Worm (Caenorhabditis elegans) whole organism, early embryonic: ENCODE results near the gene Y4C6A.3.
"Not testable (repeated sequence)": the region's sequence is repeated elsewhere in the genome, so short reads cannot be mapped to it uniquely, and the experiment has no call there.

Experiments
- B0310.2 ChIP-seq: sonication (generic microtip); optimal IDR thresholded peaks from 2 replicates; lab custom pipeline; 2016; ENCODE audit warnings: mild to moderate bottlenecking, missing genetic modification characterization, missing compliant biosample characterization
- F13C5.2 ChIP-seq: sonication (generic microtip); optimal IDR thresholded peaks from 2 replicates; lab custom pipeline; 2017; ENCODE audit warnings: mild to moderate bottlenecking, missing genetic modification characterization, inconsistent platforms, missing compliant biosample characterization
- aly-1 ChIP-seq: sonication (generic microtip); optimal IDR thresholded peaks from 2 replicates; lab custom pipeline; 2016; ENCODE audit warnings: missing genetic modification characterization, missing compliant biosample characterization
- ama-1 ChIP-seq: fragments of 150-350 bp; optimal IDR thresholded peaks from 2 replicates; lab custom pipeline; 2014
- ceh-13 ChIP-seq: fragments of 200-800 bp; sonication (Bioruptor generic); optimal IDR thresholded peaks from 2 replicates; lab custom pipeline; 2018; ENCODE audit warnings: mild to moderate bottlenecking, missing genetic modification characterization, missing compliant biosample characterization
- ceh-36 ChIP-seq: sonication (generic microtip); optimal IDR thresholded peaks from 2 replicates; lab custom pipeline; 2016; ENCODE audit warnings: missing genetic modification characterization, inconsistent platforms, missing compliant biosample characterization
- ets-7 ChIP-seq: sonication (generic microtip); optimal IDR thresholded peaks from 2 replicates; lab custom pipeline; 2016; ENCODE audit warnings: missing genotype, missing genetic modification characterization, missing compliant biosample characterization
- flt-1 ChIP-seq: fragments of 200-800 bp; sonication (Bioruptor generic); IDR thresholded peaks from 2 replicates; pipeline ENCODE4 v1.3.6; 2022; ENCODE audit warnings: missing genetic modification characterization, missing compliant biosample characterization
- hmbx-1 ChIP-seq: sonication (generic microtip); optimal IDR thresholded peaks from 2 replicates; lab custom pipeline; 2016; ENCODE audit warnings: mild to moderate bottlenecking, missing genetic modification characterization, missing compliant biosample characterization
- hmg-4 ChIP-seq: fragments of 200-800 bp; sonication (Bioruptor generic); optimal IDR thresholded peaks from 2 replicates; lab custom pipeline; 2018; ENCODE audit warnings: mild to moderate bottlenecking, missing genetic modification characterization, missing compliant biosample characterization
- hnd-1 ChIP-seq: sonication (generic microtip); optimal IDR thresholded peaks from 2 replicates; lab custom pipeline; 2016; ENCODE audit warnings: missing genetic modification characterization, missing compliant biosample characterization
- pes-1 ChIP-seq: fragments of 200-800 bp; sonication (Bioruptor generic); IDR thresholded peaks from 2 replicates; pipeline ENCODE4 v1.3.6; 2022; ENCODE audit warnings: missing genetic modification reagents, missing genetic modification characterization, missing compliant biosample characterization
- scrt-1 ChIP-seq: fragments of 200-800 bp; sonication (Bioruptor generic); IDR thresholded peaks from 2 replicates; pipeline ENCODE4 v1.3.6; 2022; ENCODE audit warnings: missing genetic modification characterization, missing compliant biosample characterization
- sea-1 ChIP-seq: fragments of 200-800 bp; sonication (Bioruptor generic); conservative IDR thresholded peaks from 2 replicates; pipeline ENCODE4 v1.3.6; 2022; ENCODE audit warnings: missing genetic modification characterization, missing compliant biosample characterization
- tbx-11 ChIP-seq: fragments of 200-800 bp; sonication (Bioruptor generic); IDR thresholded peaks from 2 replicates; pipeline ENCODE4 v1.3.6; 2022; ENCODE audit warnings: missing genetic modification characterization, missing compliant biosample characterization
- tbx-37 ChIP-seq: fragments of 200-800 bp; sonication (Bioruptor generic); conservative IDR thresholded peaks from 2 replicates; pipeline ENCODE4 v1.3.6; 2022; ENCODE audit warnings: missing genetic modification reagents, missing genetic modification characterization, missing compliant biosample characterization
- tra-4 ChIP-seq: sonication (generic microtip); optimal IDR thresholded peaks from 2 replicates; lab custom pipeline; 2017; ENCODE audit warnings: missing genetic modification characterization, missing compliant biosample characterization

Gene Y4C6A.3

ce11 chrIV:5455999-5456398 lies at the start of gene Y4C6A.3:
Gene Y4C6A.3, minus strand, starts transcription at chrIV:5456099.
- TF ChIP-seq B0310.2; hmbx-1; scrt-1 (GFP tag; lab: Robert Waterston, UW): not testable (repeated sequence)

ce11 chrIV:5502610-5503009 lies 46.7 kb upstream of the Y4C6A.3 start:
- no peak for TF ChIP-seq tbx-11
- no peak for TF ChIP-seq B0310.2
- no peak for TF ChIP-seq hmg-4 (GFP tag; lab: Kevin White, UChicago)
- no peak for TF ChIP-seq ceh-36 (tag; lab: Kevin White, UChicago)
- TF ChIP-seq tra-4 (tag; lab: Kevin White, UChicago): no peak
- TF ChIP-seq scrt-1 (GFP tag; lab: Robert Waterston, UW): no peak
- no peak for TF ChIP-seq pes-1 (GFP tag; lab: Robert Waterston, UW)
- TF ChIP-seq ceh-13: no peak
- no peak for TF ChIP-seq flt-1

ce11 chrIV:5501414-5501813 lies 45.5 kb upstream of the Y4C6A.3 start:
- TF ChIP-seq F13C5.2 (no peak), hnd-1 (no peak), flt-1 (no peak), ets-7 (tag; lab: Kevin White, UChicago) (no peak), hmbx-1 (no peak), ama-1 (lab: Kevin White, UChicago) (no peak), aly-1 (tag; lab: Kevin White, UChicago) (no peak), hmg-4 (GFP tag; lab: Kevin White, UChicago) (no peak), tbx-37 (no peak), sea-1 (no peak), pes-1 (GFP tag; lab: Robert Waterston, UW) (no peak)

ce11 chrIV:5494099-5494498 lies 38.2 kb upstream of the Y4C6A.3 start:
- TF ChIP-seq sea-1: no peak

- TF ChIP-seq F13C5.2: no peak
- no peak for TF ChIP-seq tbx-37
- no peak for TF ChIP-seq hmbx-1
- TF ChIP-seq sea-1: no peak
- TF ChIP-seq aly-1 (tag; lab: Kevin White, UChicago): no peak
- TF ChIP-seq ceh-36 (tag; lab: Kevin White, UChicago): no peak
- no peak for TF ChIP-seq hnd-1
- no peak for TF ChIP-seq flt-1
- TF ChIP-seq tra-4 (tag; lab: Kevin White, UChicago): no peak
- TF ChIP-seq tbx-11: no peak
- TF ChIP-seq ceh-13: no peak
- no peak for TF ChIP-seq ama-1 (lab: Kevin White, UChicago)
- no peak for TF ChIP-seq pes-1 (GFP tag; lab: Robert Waterston, UW)
- TF ChIP-seq scrt-1 (GFP tag; lab: Robert Waterston, UW): no peak
- TF ChIP-seq ets-7 (tag; lab: Kevin White, UChicago): no peak
Observed at ce11 chrIV:5493692-5494091, 37.8 kb upstream of the Y4C6A.3 start, which contains the start of gene B0273.1. Gene B0273.1, plus strand, starts transcription at chrIV:5493992.

ce11 chrIV:5493135-5493534 lies 37.2 kb upstream of the Y4C6A.3 start:
- no peak for TF ChIP-seq ceh-36 (tag; lab: Kevin White, UChicago)

ce11 chrIV:5492196-5492595 lies 36.3 kb upstream of the Y4C6A.3 start:
- no peak for TF ChIP-seq B0310.2
- no peak for TF ChIP-seq tra-4 (tag; lab: Kevin White, UChicago)
- no peak for TF ChIP-seq hnd-1

- not testable (repeated sequence) for TF ChIP-seq tra-4, aly-1, ets-7 (tag; lab: Kevin White, UChicago)
Observed at ce11 chrIV:5491054-5491453, 35.2 kb upstream of the Y4C6A.3 start, which contains the start of gene B0273.115. Gene B0273.115, minus strand, starts transcription at chrIV:5491154.

- not testable (repeated sequence) for TF ChIP-seq ceh-36 (tag; lab: Kevin White, UChicago); scrt-1 (GFP tag; lab: Robert Waterston, UW); pes-1 (GFP tag; lab: Robert Waterston, UW)
Observed at ce11 chrIV:5486208-5486731, 30.4 kb upstream of the Y4C6A.3 start, which contains the start of the genes snpc-3.1 and puf-7. Gene snpc-3.1, minus strand, starts transcription at chrIV:5486258. Gene puf-7, plus strand, starts transcription at chrIV:5486713.

ce11 chrIV:5482723-5483122 lies 26.8 kb upstream of the Y4C6A.3 start, which contains the start of gene T11F8.5:
Gene T11F8.5, plus strand, starts transcription at chrIV:5483023.
- no peak for TF ChIP-seq tbx-37
- no peak for TF ChIP-seq tra-4 (tag; lab: Kevin White, UChicago)
- no peak for TF ChIP-seq hmbx-1
- TF ChIP-seq scrt-1 (GFP tag; lab: Robert Waterston, UW): no peak
- no peak for TF ChIP-seq hnd-1
- TF ChIP-seq ceh-36 (tag; lab: Kevin White, UChicago): no peak
- TF ChIP-seq ama-1 (lab: Kevin White, UChicago): no peak
- TF ChIP-seq B0310.2: no peak
- TF ChIP-seq ceh-13: no peak
- no peak for TF ChIP-seq tbx-11
- no peak for TF ChIP-seq pes-1 (GFP tag; lab: Robert Waterston, UW)
